Worm (Caenorhabditis elegans) whole organism, midembryonic: ENCODE data around the gene ins-3.

Source experiments
- T22C8.4 ChIP-seq: fragments of 200-800 bp; sonication (Bioruptor generic); IDR thresholded peaks from 2 replicates; pipeline ENCODE4 v1.3.6; 2022; ENCODE audit warnings: missing genetic modification characterization, missing compliant biosample characterization
- cog-1 ChIP-seq: sonication (generic microtip); optimal IDR thresholded peaks from 2 replicates; lab custom pipeline; 2016; ENCODE audit warnings: missing genetic modification characterization, missing compliant biosample characterization
- flt-1 ChIP-seq: fragments of 200-800 bp; sonication (Bioruptor generic); IDR thresholded peaks from 2 replicates; pipeline ENCODE4 v1.3.6; 2022; ENCODE audit warnings: missing genetic modification characterization, missing compliant biosample characterization
- ref-1 ChIP-seq: fragments of 200-800 bp; sonication (Bioruptor generic); conservative IDR thresholded peaks from 2 replicates; pipeline ENCODE4 v1.3.6; 2022; ENCODE audit warnings: missing genetic modification reagents, missing genetic modification characterization, missing compliant biosample characterization
- ztf-23 ChIP-seq: fragments of 200-800 bp; sonication (Bioruptor generic); IDR thresholded peaks from 2 replicates; pipeline ENCODE4 v1.3.6; 2022; ENCODE audit warnings: missing genetic modification reagents, missing genetic modification characterization, missing compliant biosample characterization

DNA sequence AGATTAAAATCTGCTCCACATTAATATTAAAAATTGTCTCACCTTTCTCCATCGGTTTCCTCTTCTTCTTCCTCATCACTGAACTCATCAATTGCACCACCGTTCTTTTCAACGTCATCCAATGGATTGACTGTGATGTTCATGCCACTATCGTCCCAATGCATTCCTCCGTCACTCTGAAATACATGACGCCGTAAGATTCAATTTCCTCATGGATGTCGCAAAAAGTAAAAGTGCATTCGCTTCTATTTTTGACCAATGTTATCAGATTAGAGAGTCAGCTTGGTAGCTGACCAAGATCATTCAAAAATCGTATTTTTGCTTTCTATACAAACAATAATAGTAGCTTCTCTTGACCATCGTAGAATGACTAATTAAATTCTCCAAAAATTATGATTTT lies 44.1 kb downstream of the ins-3 start:
- TF ChIP-seq cog-1 (tag; lab: Kevin White, UChicago), result no peak
- TF ChIP-seq ref-1, result no peak
- TF ChIP-seq ztf-23 (GFP tag; lab: Robert Waterston, UW), result no peak
- TF ChIP-seq flt-1, result no peak
- TF ChIP-seq T22C8.4, result no peak
